Worm (Caenorhabditis elegans): ENCODE data around the gene cit-1.2.

cit-1.2 gene

DNA sequence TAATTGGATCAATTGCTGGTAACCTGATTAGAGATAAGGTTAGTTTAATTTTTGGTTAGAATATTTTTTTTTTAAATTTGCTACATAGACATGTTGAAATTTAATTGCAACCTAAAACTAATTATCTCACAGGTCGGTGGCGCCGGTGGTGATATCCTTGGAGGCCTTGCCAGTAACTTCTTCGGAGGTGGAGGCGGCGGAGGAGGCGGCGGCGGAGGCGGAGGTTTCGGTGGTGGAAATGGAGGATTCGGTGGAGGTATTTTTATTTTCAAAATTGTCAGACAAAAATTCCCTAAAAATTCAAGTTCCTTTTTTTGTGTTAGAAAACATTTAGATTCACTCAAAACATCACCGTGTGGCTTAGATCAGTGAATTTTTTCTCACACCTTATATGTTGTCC is 29.3 kb upstream of the cit-1.2 start:
- no peak for TF ChIP-seq unc-42 (tag; optimal IDR thresholded peaks at IDR 0.05)
- TF ChIP-seq madf-2 (tag; optimal IDR thresholded peaks at IDR 0.05): no peak
- no peak for TF ChIP-seq gmeb-2 (tag; optimal IDR thresholded peaks at IDR 0.05)
- no peak for TF ChIP-seq pqm-1 (tag; optimal IDR thresholded peaks at IDR 0.05)
- TF ChIP-seq ceh-14 (tag; optimal IDR thresholded peaks at IDR 0.05): no peak
- no peak for TF ChIP-seq fkh-6 (tag; optimal IDR thresholded peaks at IDR 0.05)
- TF ChIP-seq zip-5 (tag; optimal IDR thresholded peaks at IDR 0.05): no peak
- no peak for TF ChIP-seq C08G9.2 (tag; optimal IDR thresholded peaks at IDR 0.05)

DNA sequence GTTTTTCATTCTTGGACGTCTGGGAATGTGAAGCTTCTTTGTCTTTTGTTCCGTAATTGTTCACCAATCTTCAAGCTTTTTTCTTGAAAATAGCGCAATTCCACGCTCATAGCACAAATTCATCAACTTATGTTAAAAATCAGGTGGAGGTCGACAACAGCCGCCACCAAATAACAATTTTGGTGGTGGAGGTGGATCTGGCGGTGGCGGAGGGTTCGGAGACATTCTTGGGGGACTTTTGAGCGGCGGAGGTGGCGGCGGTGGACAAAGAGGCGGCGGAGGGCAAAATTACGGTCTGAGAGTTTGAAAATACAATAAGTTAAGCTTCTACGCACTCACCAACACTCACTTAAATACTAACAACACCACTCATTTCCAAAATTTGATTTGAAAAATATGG is 28.6 kb upstream of the cit-1.2 start:
- TF ChIP-seq unc-55 (GFP tag; optimal IDR thresholded peaks at IDR 0.05): no peak
- TF ChIP-seq pag-3 (tag; optimal IDR thresholded peaks at IDR 0.05; ENCODE audit: borderline replicate concordance): no peak

- TF ChIP-seq ztf-16 (tag; optimal IDR thresholded peaks at IDR 0.05) (no peak), K02D7.2 (tag; optimal IDR thresholded peaks at IDR 0.05) (no peak), ceh-31 (tag; optimal IDR thresholded peaks at IDR 0.05) (no peak), K09A11.1 (tag; optimal IDR thresholded peaks at IDR 0.05; ENCODE audit: insufficient read depth) (no peak), unc-86 (tag; optimal IDR thresholded peaks at IDR 0.05) (no peak), ceh-34 (tag; optimal IDR thresholded peaks at IDR 0.05) (no peak)
Measured at ce11 chrIII:7986585-7987171, 23.9 kb upstream of the cit-1.2 start, which contains the start of gene hrpk-2. hrpk-2 (plus strand) TSS chrIII:7987121.

DNA sequence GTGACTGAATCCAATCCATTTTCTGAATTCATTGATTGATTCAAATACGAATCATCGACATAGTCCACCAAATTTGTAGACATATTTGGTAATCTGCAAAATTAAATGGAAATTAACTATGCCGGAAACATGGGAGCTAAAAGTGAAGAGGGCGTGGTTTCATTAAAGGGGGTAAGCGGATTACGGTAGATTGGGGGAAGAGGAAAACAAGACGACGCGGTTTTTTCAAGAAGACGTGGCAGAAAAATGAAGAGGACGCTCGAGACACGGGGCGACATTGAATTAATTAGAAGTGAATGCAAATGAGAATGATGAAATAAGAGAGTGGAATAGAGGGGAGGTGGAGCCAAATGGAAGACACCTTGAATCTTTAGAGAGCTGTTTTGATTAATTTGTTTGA is 14.2 kb upstream of the cit-1.2 start, which contains the start of gene npr-17:
Gene npr-17 (minus strand): TSS at position 101 of the 400 bp plus-strand sequence.
- TF ChIP-seq ceh-30 (tag; optimal IDR thresholded peaks at IDR 0.05) (no peak), ceh-24 (tag; optimal IDR thresholded peaks at IDR 0.05) (no peak), syd-9 (tag; optimal IDR thresholded peaks at IDR 0.05) (no peak), ttx-3 (tag; optimal IDR thresholded peaks at IDR 0.05) (no peak), ceh-2 (tag; optimal IDR thresholded peaks at IDR 0.05) (no peak), pha-2 (tag; optimal IDR thresholded peaks at IDR 0.05) (no peak), fkh-6 (tag; optimal IDR thresholded peaks at IDR 0.05) (no peak), fax-1 (tag; optimal IDR thresholded peaks at IDR 0.05) (no peak), K09A11.1 (tag; optimal IDR thresholded peaks at IDR 0.05; ENCODE audit: insufficient read depth) (no peak), pha-4 (tag; optimal IDR thresholded peaks at IDR 0.05) (no peak)

- TF ChIP-seq pax-1 (tag; optimal IDR thresholded peaks at IDR 0.05) (no peak), tbx-2 (tag; optimal IDR thresholded peaks at IDR 0.05) (no peak), K09A11.1 (tag; optimal IDR thresholded peaks at IDR 0.05; ENCODE audit: insufficient read depth) (no peak), T23F11.4 (GFP tag; optimal IDR thresholded peaks at IDR 0.05) (no peak), fkh-6 (tag; optimal IDR thresholded peaks at IDR 0.05) (no peak), ama-1 (optimal IDR thresholded peaks at IDR 0.05) (no peak), ahr-1 (tag; optimal IDR thresholded peaks at IDR 0.05) (no peak), tbx-7 (tag; optimal IDR thresholded peaks at IDR 0.05) (no peak), pat-9 (tag; optimal IDR thresholded peaks at IDR 0.05) (no peak), hlh-15 (tag; optimal IDR thresholded peaks at IDR 0.05) (no peak), lim-6 (tag; optimal IDR thresholded peaks at IDR 0.05) (no peak), ztf-16 (tag; optimal IDR thresholded peaks at IDR 0.05) (no peak), elt-4 (tag; optimal IDR thresholded peaks at IDR 0.05) (no peak), sox-2 (GFP tag; IDR thresholded peaks at IDR 0.05) (no peak), fax-1 (tag; optimal IDR thresholded peaks at IDR 0.05) (no peak), eyg-1 (tag; optimal IDR thresholded peaks at IDR 0.05) (no peak), odd-2 (tag; optimal IDR thresholded peaks at IDR 0.05) (no peak), ceh-22 (tag; optimal IDR thresholded peaks at IDR 0.05) (no peak)
Measured at ce11 chrIII:7997447-7998046, 13.0 kb upstream of the cit-1.2 start.
